Fruit fly (Drosophila melanogaster): Measurements from ENCODE around the gene CG14417.
A peak's percentile ranks its signal among the peaks of the same experiment; 100 is the strongest.

The CG14417 gene

dm6 chrX:2860955-2861354, 15.4 kb downstream of the CG14417 start (continued):
- TF ChIP-seq Fer3 (tag; optimal IDR thresholded peaks at IDR 0.05) (peak; percentile 22), CG17912 (GFP tag; optimal IDR thresholded peaks at IDR 0.05) (no peak), Med (GFP tag) (peak; percentile 87), Lhr (GFP tag; optimal IDR thresholded peaks at IDR 0.05) (no peak), CG7357 (GFP tag; IDR thresholded peaks at IDR 0.05) (no peak), CkIIα-i1 (GFP tag; IDR thresholded peaks at IDR 0.05) (no peak), ATbp (GFP tag; optimal IDR thresholded peaks at IDR 0.05) (peak; percentile 28), nerfin-2 (GFP tag; IDR thresholded peaks at IDR 0.05; ENCODE audit: partially characterized antibody) (no peak), CG15269 (tag; optimal IDR thresholded peaks at IDR 0.05) (peak; percentile 39), tll (GFP tag; optimal IDR thresholded peaks at IDR 0.05) (no peak), CG16813 (GFP tag; IDR thresholded peaks at IDR 0.05; ENCODE audit: partially characterized antibody) (no peak), Awh (GFP tag; IDR thresholded peaks at IDR 0.05) (no peak), CG8089 (GFP tag; optimal IDR thresholded peaks at IDR 0.05) (no peak), dysf (GFP tag; IDR thresholded peaks at IDR 0.05) (peak; percentile 62; the same call in 2 of the 3 replicates), zen (tag; optimal IDR thresholded peaks at IDR 0.05) (no peak), CG6654 (GFP tag; optimal IDR thresholded peaks at IDR 0.05) (no peak), CG12299 (tag; optimal IDR thresholded peaks at IDR 0.05) (no peak), CG1024 (GFP tag; IDR thresholded peaks at IDR 0.05) (no peak; the same call in 1 of the 2 replicates), CG9817 (tag; optimal IDR thresholded peaks at IDR 0.05) (no peak), kah (GFP tag; optimal IDR thresholded peaks at IDR 0.05) (no peak), CG3838 (GFP tag; optimal IDR thresholded peaks at IDR 0.05) (no peak), CG15601 (tag; optimal IDR thresholded peaks at IDR 0.05) (no peak), CG16779 (GFP tag; IDR thresholded peaks at IDR 0.05) (no peak), ase (GFP tag; IDR thresholded peaks at IDR 0.05) (no peak), Nf-YC (tag; optimal IDR thresholded peaks at IDR 0.05) (no peak), CG6272 (GFP tag; IDR thresholded peaks at IDR 0.05) (no peak), sr (GFP tag; IDR thresholded peaks at IDR 0.05) (no peak), hbn (GFP tag; IDR thresholded peaks at IDR 0.05; ENCODE audit: partially characterized antibody) (no peak), CG7786 (GFP tag; optimal IDR thresholded peaks at IDR 0.05) (no peak), abd-A (tag; optimal IDR thresholded peaks at IDR 0.05) (no peak), CG15073 (GFP tag; optimal IDR thresholded peaks at IDR 0.05) (no peak), Usf (GFP tag; optimal IDR thresholded peaks at IDR 0.05) (no peak), Hr78 (GFP tag; optimal IDR thresholded peaks at IDR 0.05) (no peak), pros (GFP tag; optimal IDR thresholded peaks at IDR 0.05) (no peak), CG8478 (optimal IDR thresholded peaks at IDR 0.05) (no peak), Max (GFP tag; optimal IDR thresholded peaks at IDR 0.05) (no peak), CG18599 (GFP tag; optimal IDR thresholded peaks at IDR 0.05) (peak; percentile 74), ac (GFP tag; optimal IDR thresholded peaks at IDR 0.05) (no peak), repo (GFP tag; optimal IDR thresholded peaks at IDR 0.05) (no peak), Ada2b (GFP tag; IDR thresholded peaks at IDR 0.05) (0 out of 2 replicates have a peak, but pooled peaks have one; percentile 24), ci (GFP tag; IDR thresholded peaks at IDR 0.05) (peak; percentile 56; the same call in 1 of the 3 replicates), pita (GFP tag; optimal IDR thresholded peaks at IDR 0.05) (no peak), Hr39 (optimal IDR thresholded peaks at IDR 0.05) (no peak), B-H2 (GFP tag; optimal IDR thresholded peaks at IDR 0.05) (no peak), vfl (GFP tag; optimal IDR thresholded peaks at IDR 0.05) (no peak), ash1 (GFP tag; optimal IDR thresholded peaks at IDR 0.05) (no peak), mirr (GFP tag; optimal IDR thresholded peaks at IDR 0.05) (no peak), unpg (GFP tag; optimal IDR thresholded peaks at IDR 0.05) (peak; percentile 40), klu (GFP tag; IDR thresholded peaks at IDR 0.05) (no peak), CG2875 (GFP tag; optimal IDR thresholded peaks at IDR 0.05) (no peak), CG10959 (GFP tag; IDR thresholded peaks at IDR 0.05) (no peak), dimm (GFP tag; IDR thresholded peaks at IDR 0.05) (no peak)
